Worm (Caenorhabditis elegans): ENCODE measurements around the gene clp-10.

DNA sequence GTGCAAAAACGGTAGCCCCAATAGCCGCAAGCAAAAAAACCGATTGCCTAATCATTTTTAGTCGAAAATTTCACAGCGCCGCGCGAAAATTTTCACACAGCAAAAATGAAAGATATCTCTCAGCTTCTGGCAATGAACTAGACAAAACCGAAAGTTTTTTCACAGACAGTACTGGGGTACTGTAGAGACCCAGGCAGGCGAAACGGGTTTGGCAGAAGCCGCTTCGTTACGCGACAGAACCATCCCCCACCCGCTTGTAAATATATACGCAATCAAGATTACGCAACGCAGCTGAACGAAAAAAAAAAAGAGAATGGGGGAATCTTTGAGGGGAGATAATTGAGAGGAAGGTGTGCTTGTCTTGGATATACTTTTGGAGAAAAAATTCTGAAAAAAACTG lies 18.5 kb downstream of the clp-10 start, which contains the start of gene H10E21.4:
- TF ChIP-seq lin-13 (tag; optimal IDR thresholded peaks at IDR 0.05) = no peak
- TF ChIP-seq nhr-12 (tag; optimal IDR thresholded peaks at IDR 0.05) = no peak
- TF ChIP-seq hlh-1 (tag; optimal IDR thresholded peaks at IDR 0.05) = no peak
- no peak for TF ChIP-seq elt-3 (tag; optimal IDR thresholded peaks at IDR 0.05)
- TF ChIP-seq lin-32 (GFP tag; optimal IDR thresholded peaks at IDR 0.05) = no peak
